Fruit fly (Drosophila melanogaster) S2 (cell line): ENCODE measurements around the gene CG5171.
A peak's percentile ranks its signal among the peaks of the same experiment; 100 is the strongest.

Experiments used
- CG8478 ChIP-seq: fragments of >200 bp; optimal IDR thresholded peaks from 2 replicates; lab custom pipeline; 2018
- CTCF ChIP-seq, 2 experiments: fragments of >200 bp; optimal IDR thresholded peaks; 2 replicates each; lab custom pipeline; 2018

The CG5171 gene

dm6 chr2L:7436492-7437324 is 35.6 kb downstream of the CG5171 start:
- TF ChIP-seq CTCF (optimal IDR thresholded peaks at IDR 0.05; lab: Kevin White, UChicago) (no peak), CG8478 (lab: Kevin White, UChicago) (no peak)

DNA sequence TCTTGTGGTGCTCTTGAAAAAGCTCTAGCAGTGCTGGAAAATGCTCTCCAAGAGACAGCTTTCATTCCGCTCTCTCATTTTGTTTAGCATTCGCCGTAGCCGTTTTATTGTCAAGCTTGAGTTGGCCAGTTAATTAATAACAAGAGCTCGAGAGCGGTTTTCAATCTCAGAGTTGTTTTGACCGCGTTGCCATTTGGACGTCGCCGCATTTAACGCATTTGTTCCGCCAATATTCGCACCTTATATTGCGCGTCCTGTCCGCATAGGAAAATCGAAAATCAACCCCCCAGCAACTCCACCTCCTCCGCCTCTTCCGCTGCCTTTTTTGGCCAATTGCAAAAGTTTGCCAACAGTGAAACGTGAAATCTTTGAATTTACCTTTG is 36.2 kb downstream of the CG5171 start, which contains the start of gene CG5973:
Gene CG5973 (plus strand): TSS at position 168 of the 383 bp plus-strand sequence.
- TF ChIP-seq CG8478 (lab: Kevin White, UChicago) = no peak
- TF ChIP-seq CTCF (optimal IDR thresholded peaks at IDR 0.05; lab: Kevin White, UChicago) = no peak

dm6 chr2L:7438505-7438904 is 37.4 kb downstream of the CG5171 start:
- TF ChIP-seq CG8478 (lab: Kevin White, UChicago) (no peak), CTCF (optimal IDR thresholded peaks at IDR 0.05; lab: Kevin White, UChicago) (no peak)

DNA sequence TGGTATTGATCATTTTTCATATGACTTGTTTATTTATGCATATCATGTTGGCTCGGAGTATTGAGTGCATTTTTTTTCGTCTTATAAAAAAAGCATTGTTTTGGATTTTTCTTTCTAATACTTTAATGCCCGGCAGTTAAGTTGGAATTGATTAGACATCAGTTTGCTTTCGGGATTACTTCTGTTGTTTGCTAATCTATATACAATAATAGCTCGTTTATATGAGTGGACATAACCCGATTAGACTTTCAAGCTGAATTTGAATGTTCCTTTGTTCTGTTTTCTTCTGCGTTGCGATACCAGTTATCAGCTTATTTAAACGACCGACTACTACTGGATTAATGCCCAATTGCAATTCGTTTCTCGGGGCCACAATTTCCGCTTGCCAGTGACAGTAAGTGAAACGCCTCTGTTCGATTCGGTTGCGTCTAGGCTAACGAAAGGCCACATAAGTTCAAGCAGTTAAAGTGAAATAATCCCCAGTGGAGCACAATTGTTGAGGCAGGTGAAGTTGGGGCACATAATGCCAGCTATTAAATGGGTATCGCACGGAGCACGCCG is 39.4 kb downstream of the CG5171 start:
- no peak for TF ChIP-seq CTCF (optimal IDR thresholded peaks at IDR 0.05; lab: Kevin White, UChicago)

DNA sequence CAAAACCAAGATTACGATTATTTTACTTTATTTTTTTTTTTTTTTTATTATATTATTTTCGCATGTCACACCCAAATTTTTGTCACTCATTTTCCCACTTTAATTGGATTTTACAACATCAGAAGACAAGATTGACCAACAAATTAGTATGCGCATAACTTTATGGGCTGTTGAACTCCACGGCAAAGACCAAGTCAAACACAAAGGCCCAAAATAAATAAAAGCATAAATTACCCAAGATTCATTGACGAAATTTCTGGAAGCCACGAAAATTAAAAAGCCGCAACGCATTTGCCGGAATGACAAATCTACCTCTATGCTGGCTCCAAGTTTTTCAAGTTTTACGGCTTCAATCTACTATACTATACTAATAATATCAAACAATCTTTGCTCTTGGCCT is 41.0 kb downstream of the CG5171 start:
- TF ChIP-seq CG8478 (lab: Kevin White, UChicago) (no peak), CTCF (optimal IDR thresholded peaks at IDR 0.05; lab: Kevin White, UChicago) (no peak)

dm6 chr2L:7442929-7443328 is 41.8 kb downstream of the CG5171 start:
- no peak for TF ChIP-seq CTCF (optimal IDR thresholded peaks at IDR 0.05; lab: Kevin White, UChicago)
- no peak for TF ChIP-seq CG8478 (lab: Kevin White, UChicago)

DNA sequence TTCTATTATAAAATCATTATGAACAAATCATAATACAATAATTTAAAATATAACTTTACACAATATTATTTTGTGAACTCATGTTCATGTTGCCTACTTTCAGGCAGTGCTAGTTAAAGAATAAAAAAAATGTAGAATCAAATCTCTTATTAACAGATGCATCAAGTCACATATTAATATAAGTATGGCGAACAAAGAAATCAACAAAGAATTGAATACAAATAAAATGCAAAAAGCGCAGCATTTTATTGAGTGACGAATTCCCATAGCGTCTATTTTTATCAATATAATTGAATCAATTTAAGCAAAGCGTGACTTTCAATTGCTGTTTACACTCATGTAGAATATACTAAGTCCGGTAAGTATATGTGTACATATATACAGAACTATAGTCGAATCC is 46.7 kb downstream of the CG5171 start:
- TF ChIP-seq CTCF (optimal IDR thresholded peaks at IDR 0.05; lab: Kevin White, UChicago) (no peak), CG8478 (lab: Kevin White, UChicago) (no peak)

DNA sequence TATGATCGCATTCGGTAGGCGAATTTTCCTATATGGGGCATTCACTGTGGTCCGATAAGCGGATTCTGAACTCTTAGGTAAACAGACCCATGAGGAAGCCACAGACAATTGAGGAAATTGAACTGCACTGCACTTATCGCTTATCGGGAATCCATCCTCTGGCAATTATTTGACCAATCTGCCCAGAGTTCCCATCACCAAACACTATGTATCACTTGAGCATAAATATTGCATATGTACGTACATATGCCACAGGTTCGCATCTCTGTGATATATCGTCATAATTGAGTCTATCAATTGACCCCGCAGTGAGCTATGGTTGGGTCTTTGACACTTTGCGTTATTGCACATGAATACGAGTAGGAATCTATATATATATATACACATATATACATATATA is 47.2 kb downstream of the CG5171 start:
- TF ChIP-seq CTCF (optimal IDR thresholded peaks at IDR 0.05; lab: Kevin White, UChicago) (no peak), CG8478 (lab: Kevin White, UChicago) (no peak)

- TF ChIP-seq CTCF (optimal IDR thresholded peaks at IDR 0.05; lab: Kevin White, UChicago) (no peak), CG8478 (lab: Kevin White, UChicago) (no peak)
Measured at dm6 chr2L:7450966-7451365, 49.8 kb downstream of the CG5171 start, which contains the start of gene santa-maria. TSS of gene santa-maria (minus strand) at chr2L:7451244.

DNA sequence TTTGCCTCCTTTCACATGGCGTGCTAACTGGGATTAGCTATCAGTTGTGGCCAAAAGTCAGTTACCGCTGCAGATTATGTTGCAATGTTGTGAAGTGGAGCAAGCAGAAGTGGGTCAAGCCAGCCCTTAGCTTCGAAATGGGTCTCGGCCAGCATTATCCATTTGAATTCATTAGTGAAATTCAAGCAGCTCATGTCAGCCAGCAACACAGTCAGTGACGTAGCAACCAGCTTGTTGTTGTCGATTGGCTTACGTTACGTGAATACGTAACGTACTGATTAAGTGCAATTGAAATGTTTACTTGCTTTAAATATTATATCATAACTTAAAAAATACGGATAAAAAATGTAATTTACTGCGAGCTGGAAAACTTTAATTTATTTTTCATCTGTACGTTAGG is 51.0 kb downstream of the CG5171 start:
- TF ChIP-seq CTCF (optimal IDR thresholded peaks at IDR 0.05; lab: Kevin White, UChicago) (peak in 1 of 2 experiments; percentile 29), CG8478 (lab: Kevin White, UChicago) (no peak)

DNA sequence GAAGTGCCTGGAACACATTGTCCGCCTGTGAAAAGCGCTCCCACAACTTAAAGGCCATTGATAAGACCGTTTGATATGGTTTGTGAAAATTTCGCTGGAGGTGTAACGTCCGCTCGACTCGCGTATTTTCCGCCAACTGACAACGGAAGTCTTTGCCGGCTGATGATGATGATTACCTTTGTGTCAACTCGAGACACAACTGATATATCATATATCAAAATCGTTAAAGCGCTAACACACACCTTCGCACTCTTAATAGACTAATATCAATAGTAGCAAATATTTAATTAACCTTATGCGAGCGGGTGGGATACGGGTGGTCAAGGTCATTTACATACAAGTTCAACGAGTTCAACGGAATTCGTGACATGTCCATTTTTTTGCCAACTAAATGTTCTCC is 53.0 kb downstream of the CG5171 start, which contains the start of gene Gr28a:
Gene Gr28a (minus strand): TSS at position 101 of the 400 bp plus-strand sequence.
- TF ChIP-seq CTCF (optimal IDR thresholded peaks at IDR 0.05; lab: Kevin White, UChicago) = no peak
- no peak for TF ChIP-seq CG8478 (lab: Kevin White, UChicago)
